Worm (Caenorhabditis elegans) whole organism, L2 larva: ENCODE results near the gene old-1.

Experiments used
- alr-1 ChIP-seq: fragments of 150-350 bp; optimal IDR thresholded peaks from 2 replicates; lab custom pipeline; 2014; ENCODE audit warnings: missing biosample characterization, missing genetic modification characterization
- aly-2 ChIP-seq: fragments of 150-350 bp; optimal IDR thresholded peaks from 2 replicates; lab custom pipeline; 2014; ENCODE audit warnings: missing biosample characterization, missing genetic modification characterization
- elt-3 ChIP-seq: sonication (generic microtip); optimal IDR thresholded peaks from 2 replicates; lab custom pipeline; 2017; ENCODE audit warnings: missing biosample characterization, missing genetic modification characterization
- fos-1 ChIP-seq: fragments of 150-350 bp; optimal IDR thresholded peaks from 2 replicates; lab custom pipeline; 2014; ENCODE audit warnings: missing biosample characterization, missing genetic modification characterization
- lin-11 ChIP-seq: fragments of 150-350 bp; sonication (generic microtip); optimal IDR thresholded peaks from 2 replicates; lab custom pipeline; 2014; ENCODE audit warnings: missing biosample characterization, missing genetic modification characterization, inconsistent platforms, mixed read lengths
- mdl-1 ChIP-seq, 2 experiments: fragments of 150-350 bp in 1 of 2; sonication (generic microtip) in 1 of 2; optimal IDR thresholded peaks; 2 replicates each; lab custom pipeline; 2017; ENCODE audit warnings: missing biosample characterization in 2 of 2, missing genetic modification characterization in 2 of 2
- nhr-11 ChIP-seq: fragments of 150-350 bp; optimal IDR thresholded peaks from 2 replicates; lab custom pipeline; 2014; ENCODE audit warnings: missing biosample characterization, missing genetic modification characterization
- nhr-12 ChIP-seq: fragments of 150-350 bp; optimal IDR thresholded peaks from 2 replicates; lab custom pipeline; 2014; ENCODE audit warnings: missing biosample characterization, missing genetic modification characterization
- nhr-6 ChIP-seq: fragments of 150-350 bp; optimal IDR thresholded peaks from 2 replicates; lab custom pipeline; 2014; ENCODE audit warnings: missing biosample characterization, missing genetic modification characterization
- snpc-4 ChIP-seq: fragments of 150-350 bp; optimal IDR thresholded peaks from 2 replicates; lab custom pipeline; 2014; ENCODE audit warnings: missing biosample characterization, missing genetic modification characterization
- ztf-11 ChIP-seq: sonication (generic microtip); optimal IDR thresholded peaks from 2 replicates; lab custom pipeline; 2017; ENCODE audit warnings: missing biosample characterization, missing genetic modification characterization

DNA sequence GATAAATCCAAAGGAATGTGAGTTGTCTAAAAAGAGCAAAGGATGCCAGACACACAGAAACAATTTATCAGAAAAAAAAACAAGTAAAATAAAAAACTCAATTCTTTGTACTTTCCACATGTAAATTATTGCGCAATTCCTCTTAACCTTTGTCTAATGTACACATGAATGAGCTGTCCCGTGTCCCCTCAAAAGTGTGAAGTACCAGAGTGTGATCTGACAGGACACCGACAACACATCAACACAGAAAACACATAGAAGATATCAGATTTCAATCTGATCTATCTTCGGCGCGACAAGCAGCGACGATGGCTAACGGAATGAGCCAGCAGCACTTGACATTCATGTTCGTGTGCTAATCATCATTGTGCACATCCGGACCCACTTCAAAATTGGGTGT is 40.0 kb downstream of the old-1 start:
- TF ChIP-seq alr-1 (no peak), snpc-4 (no peak), elt-3 (tag; lab: Kevin White, UChicago) (no peak), lin-11 (tag; lab: Kevin White, UChicago) (no peak), ztf-11 (tag; lab: Kevin White, UChicago) (no peak), nhr-11 (tag; lab: Kevin White, UChicago) (no peak), aly-2 (tag; lab: Kevin White, UChicago) (no peak), mdl-1 (tag; optimal IDR thresholded peaks at IDR 0.05; lab: Kevin White, UChicago) (no peak), nhr-6 (tag; lab: Kevin White, UChicago) (no peak), nhr-12 (tag; lab: Kevin White, UChicago) (no peak), fos-1 (tag; lab: Kevin White, UChicago) (no peak)
